Fruit fly (Drosophila melanogaster) Kc167 (cell line): ENCODE results near the gene tinc.

ENCODE experiments used
- h ChIP-seq: fragments of >200 bp; optimal IDR thresholded peaks from 3 replicates; lab custom pipeline; 2018; ENCODE audit warnings: missing external identifiers
- insv ChIP-seq: fragments of >200 bp; optimal IDR thresholded peaks from 3 replicates; lab custom pipeline; 2018; ENCODE audit warnings: missing external identifiers

DNA sequence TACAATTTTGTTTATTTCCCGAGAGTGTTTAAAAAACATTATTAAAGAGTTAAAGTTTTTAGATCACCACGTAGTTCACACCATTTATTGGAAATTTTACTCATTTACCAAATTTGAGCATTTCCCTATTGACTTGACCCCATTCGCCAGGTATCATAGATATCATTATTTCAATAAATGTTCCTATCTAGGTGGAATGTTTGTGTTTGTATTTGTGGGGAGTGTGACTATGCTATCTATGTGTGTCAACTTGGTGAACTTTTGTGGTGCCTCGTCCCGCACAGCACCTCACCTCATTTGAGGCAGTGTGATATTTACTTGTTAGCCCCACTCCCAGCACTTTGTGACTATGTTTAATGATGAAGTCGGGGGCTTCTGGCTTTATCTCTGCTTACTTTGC is 17.3 kb downstream of the tinc start:
- TF ChIP-seq insv (lab: Kevin White, UChicago) (no peak), h (lab: Kevin White, UChicago) (no peak)
